Worm (Caenorhabditis elegans): ENCODE results near the gene T19D12.1.

T19D12.1 gene

DNA sequence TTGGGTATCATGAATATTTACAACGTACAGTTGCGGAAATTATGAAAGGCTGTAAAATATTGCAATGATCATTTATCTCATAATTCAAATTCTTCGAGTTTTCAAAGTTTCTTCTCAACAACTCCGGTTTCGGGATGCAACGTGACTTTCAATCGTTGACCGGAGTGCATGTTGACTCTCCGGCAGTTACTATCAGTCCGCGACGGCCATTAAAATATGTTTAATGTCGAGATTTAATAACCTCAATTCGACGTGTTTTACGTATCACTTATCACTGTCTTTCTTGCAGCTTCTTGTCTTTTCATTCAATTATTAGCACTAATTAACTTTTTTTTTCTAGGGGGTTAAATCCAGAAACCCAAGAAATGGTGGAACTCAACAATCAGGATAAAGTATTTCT lies 51.5 kb downstream of the T19D12.1 start, which contains the start of gene tsp-10:
Gene tsp-10, plus strand, starts transcription at position 366 of the 400 bp plus-strand sequence.
- peak; percentile 4 for TF ChIP-seq nhr-28 (tag; optimal IDR thresholded peaks at IDR 0.05)
- TF ChIP-seq dve-1 (tag; optimal IDR thresholded peaks at IDR 0.05; ENCODE audit: insufficient read depth), result peak; percentile 30
- no peak for TF ChIP-seq lir-3 (tag; optimal IDR thresholded peaks at IDR 0.05)
- TF ChIP-seq unc-130 (GFP tag; optimal IDR thresholded peaks at IDR 0.05), result no peak
- TF ChIP-seq php-3 (GFP tag; IDR thresholded peaks at IDR 0.05), result 0 out of 2 replicates have a peak, but pooled peaks have one; percentile 37
- TF ChIP-seq daf-16 (GFP tag; optimal IDR thresholded peaks at IDR 0.05), result no peak
- peak; percentile 65 for TF ChIP-seq daf-16 (tag; optimal IDR thresholded peaks at IDR 0.05)
- TF ChIP-seq nhr-10 (tag; optimal IDR thresholded peaks at IDR 0.05), result no peak

DNA sequence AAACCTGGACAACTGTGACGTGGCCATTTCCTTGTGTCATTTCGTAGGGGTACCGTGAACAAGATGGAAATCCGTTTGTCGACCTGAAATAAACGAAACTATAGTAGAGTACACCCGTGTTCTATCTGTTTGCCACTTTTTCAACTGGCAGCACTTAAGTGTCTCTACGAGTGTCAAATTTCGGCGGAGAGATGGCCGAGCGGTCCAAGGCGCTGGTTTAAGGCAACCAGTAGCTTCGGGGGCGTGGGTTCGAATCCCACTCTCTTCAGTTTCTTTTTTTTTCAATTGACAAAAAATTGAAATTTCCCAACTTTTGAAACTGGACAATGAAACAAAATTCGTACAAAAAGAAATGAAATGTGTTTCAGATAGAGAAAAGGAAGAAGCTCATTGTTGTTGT lies 54.9 kb downstream of the T19D12.1 start:
- TF ChIP-seq ctbp-1 (GFP tag; IDR thresholded peaks at IDR 0.05), result 0 out of 2 replicates have a peak, but pooled peaks have one; percentile 38
- no peak for TF ChIP-seq mdl-1 (tag; optimal IDR thresholded peaks at IDR 0.05)
- no peak for TF ChIP-seq lin-39 (tag; optimal IDR thresholded peaks at IDR 0.05)
- TF ChIP-seq set-16 (GFP tag; IDR thresholded peaks at IDR 0.05), result no peak; the same call in 1 of the 2 replicates
- TF ChIP-seq Y5F2A.4 (GFP tag; optimal IDR thresholded peaks at IDR 0.05), result no peak
- peak; percentile 21 for TF ChIP-seq spr-1 (tag; optimal IDR thresholded peaks at IDR 0.05)
- TF ChIP-seq pha-4 (GFP tag; IDR thresholded peaks at IDR 0.05), result no peak; the same call in 1 of the 2 replicates
- no peak for TF ChIP-seq pha-4 (tag; optimal IDR thresholded peaks at IDR 0.05)
- peak in 1 of 2 experiments; percentile 4 for TF ChIP-seq hif-1 (tag; optimal IDR thresholded peaks at IDR 0.05)
- TF ChIP-seq lsy-2 (tag; optimal IDR thresholded peaks at IDR 0.05), result peak in 1 of 2 experiments; percentile 3
- peak; percentile 72; the same call in 1 of the 2 replicates for TF ChIP-seq vab-7 (GFP tag; IDR thresholded peaks at IDR 0.05)
- TF ChIP-seq ceh-20 (GFP tag; IDR thresholded peaks at IDR 0.05), result 0 out of 2 replicates have a peak, but pooled peaks have one; percentile 48
- 0 out of 2 replicates have a peak, but pooled peaks have one; percentile 71 for TF ChIP-seq dmd-8 (GFP tag; IDR thresholded peaks at IDR 0.05)
- TF ChIP-seq nhr-41 (GFP tag; IDR thresholded peaks at IDR 0.05), result peak; percentile 63; the same call in 1 of the 2 replicates
- TF ChIP-seq ceh-44 (GFP tag; IDR thresholded peaks at IDR 0.05), result 0 out of 2 replicates have a peak, but pooled peaks have one; percentile 23
- peak; percentile 27 for TF ChIP-seq mxl-3 (GFP tag; optimal IDR thresholded peaks at IDR 0.05)
- TF ChIP-seq dpl-1 (GFP tag; optimal IDR thresholded peaks at IDR 0.05), result no peak
- TF ChIP-seq dmd-9 (GFP tag; IDR thresholded peaks at IDR 0.05), result peak; percentile 59; the same call in 1 of the 2 replicates
- TF ChIP-seq dmd-6 (GFP tag; IDR thresholded peaks at IDR 0.05), result peak; percentile 43
- TF ChIP-seq unc-130 (GFP tag; optimal IDR thresholded peaks at IDR 0.05), result peak; percentile 26
- TF ChIP-seq dve-1 (tag; optimal IDR thresholded peaks at IDR 0.05; ENCODE audit: insufficient read depth), result peak; percentile 16
- TF ChIP-seq unc-62 (GFP tag; optimal IDR thresholded peaks at IDR 0.05 in 1 of 2), result no peak
- TF ChIP-seq unc-62 (tag; optimal IDR thresholded peaks at IDR 0.05), result no peak
- peak; percentile 68 for TF ChIP-seq hmg-1.1 (GFP tag; IDR thresholded peaks at IDR 0.05)
- TF ChIP-seq arid-1 (GFP tag; conservative IDR thresholded peaks at IDR 0.05), result peak; percentile 63; the same call in 1 of the 2 replicates
- no peak for TF ChIP-seq hlh-30 (tag; optimal IDR thresholded peaks at IDR 0.05; ENCODE audit: insufficient read depth)
- 0 out of 2 replicates have a peak, but pooled peaks have one; percentile 36 for TF ChIP-seq saeg-2 (GFP tag; IDR thresholded peaks at IDR 0.05)
- 0 out of 4 replicates have a peak, but pooled peaks of 1 of the 2 experiments have one; percentile 58 for TF ChIP-seq madf-5 (GFP tag; IDR thresholded peaks at IDR 0.05)
- TF ChIP-seq unc-39 (tag; optimal IDR thresholded peaks at IDR 0.05), result no peak
- TF ChIP-seq mes-2 (tag; optimal IDR thresholded peaks at IDR 0.05; ENCODE audit: poor library complexity, severe bottlenecking), result peak; percentile 50
- TF ChIP-seq F26F4.8 (GFP tag; conservative IDR thresholded peaks at IDR 0.05), result no peak
- 0 out of 2 replicates have a peak, but pooled peaks have one; percentile 33 for TF ChIP-seq tra-1 (GFP tag; IDR thresholded peaks at IDR 0.05)
- TF ChIP-seq lin-15B (tag; optimal IDR thresholded peaks at IDR 0.05), result no peak
- no peak for TF ChIP-seq snpc-4 (tag; optimal IDR thresholded peaks at IDR 0.05)
- TF ChIP-seq ces-1 (GFP tag; optimal IDR thresholded peaks at IDR 0.05), result no peak
- TF ChIP-seq mep-1 (tag; optimal IDR thresholded peaks at IDR 0.05), result peak; percentile 35
- 0 out of 2 replicates have a peak, but pooled peaks have one; percentile 18 for TF ChIP-seq nhr-42 (GFP tag; IDR thresholded peaks at IDR 0.05)
- TF ChIP-seq nhr-28 (tag; optimal IDR thresholded peaks at IDR 0.05), result peak; percentile 32
